Fruit fly (Drosophila melanogaster): ENCODE data around the gene Nbr.

Nbr gene

DNA sequence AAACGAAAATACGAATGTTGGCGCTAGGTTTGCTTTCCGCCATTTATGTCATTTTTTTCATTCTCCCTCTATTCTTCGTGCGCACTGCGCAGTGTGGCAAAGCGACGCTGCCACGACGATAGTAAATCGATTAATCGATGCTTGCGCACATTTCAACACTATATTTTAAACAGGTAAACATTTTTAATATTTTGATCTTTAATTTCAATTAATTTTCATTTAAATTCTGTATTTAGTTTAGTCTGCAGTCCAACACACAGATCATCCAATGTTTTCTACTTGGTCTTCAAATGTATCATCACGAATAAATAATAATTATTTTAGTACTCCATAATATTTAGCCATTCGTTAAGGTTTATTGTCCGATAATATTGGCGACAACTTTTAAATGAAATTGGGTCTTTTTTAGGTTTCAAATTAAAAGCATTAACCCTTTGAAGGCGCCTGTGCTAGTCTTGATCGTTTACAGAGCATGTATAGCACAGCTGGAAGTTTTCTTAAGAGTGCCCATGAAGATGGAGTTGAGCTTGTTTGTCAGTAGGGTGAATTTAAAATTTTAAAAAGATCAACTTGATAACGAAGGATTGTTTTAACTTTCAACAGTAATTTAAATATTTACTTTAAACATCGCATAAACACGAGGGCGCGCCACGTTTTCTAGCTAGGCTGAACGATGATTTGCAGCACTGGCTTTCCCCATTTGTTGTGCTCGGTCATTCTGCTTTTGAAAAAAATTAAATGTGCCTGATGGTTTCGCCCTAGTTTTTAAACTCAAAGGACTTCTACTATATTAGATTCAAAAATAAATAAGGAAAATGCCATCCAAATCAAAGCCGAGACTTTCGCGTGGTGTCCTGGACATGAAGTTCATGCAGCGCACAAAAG, 6.5 kb downstream of the Nbr start, which contains the start of the genes Mpp6 and E2f2 (continued):
- TF ChIP-seq CG32772 (GFP tag; IDR thresholded peaks at IDR 0.05) (peak; percentile 61), Doc2 (GFP tag; IDR thresholded peaks at IDR 0.05) (no peak), exex (tag; optimal IDR thresholded peaks at IDR 0.05) (no peak), HLH3B (GFP tag; IDR thresholded peaks at IDR 0.05) (no peak), hth (optimal IDR thresholded peaks at IDR 0.05) (no peak), sob (GFP tag; IDR thresholded peaks at IDR 0.05) (peak; percentile 86), Bdp1 (GFP tag; optimal IDR thresholded peaks at IDR 0.05) (no peak), sim (GFP tag; IDR thresholded peaks at IDR 0.05) (peak; percentile 34; the same call in 1 of the 2 replicates), ttk (GFP tag; IDR thresholded peaks at IDR 0.05) (no peak), CG16779 (GFP tag; IDR thresholded peaks at IDR 0.05) (peak; percentile 60; the same call in 1 of the 2 replicates), CG30403 (GFP tag; optimal IDR thresholded peaks at IDR 0.05) (peak; percentile 51), en (GFP tag; optimal IDR thresholded peaks at IDR 0.05) (no peak), CG10147 (GFP tag; optimal IDR thresholded peaks at IDR 0.05) (no peak), CG4820 (GFP tag; optimal IDR thresholded peaks at IDR 0.05) (no peak), ATbp (GFP tag; optimal IDR thresholded peaks at IDR 0.05) (no peak), CG9817 (tag; optimal IDR thresholded peaks at IDR 0.05) (peak; percentile 21), H2.0 (GFP tag; IDR thresholded peaks at IDR 0.05) (peak; percentile 15; the same call in 1 of the 2 replicates), CG9215 (GFP tag; IDR thresholded peaks at IDR 0.05) (no peak), CG7786 (GFP tag; optimal IDR thresholded peaks at IDR 0.05) (peak; percentile 24), CG18599 (GFP tag; optimal IDR thresholded peaks at IDR 0.05) (peak; percentile 50), CG6254 (GFP tag; optimal IDR thresholded peaks at IDR 0.05) (no peak), HLHmδ (GFP tag; optimal IDR thresholded peaks at IDR 0.05) (no peak), CG3847 (GFP tag; IDR thresholded peaks at IDR 0.05) (peak; percentile 82), D19A (tag; optimal IDR thresholded peaks at IDR 0.05) (no peak), CG6683 (GFP tag; optimal IDR thresholded peaks at IDR 0.05) (no peak), p53 (GFP tag; optimal IDR thresholded peaks at IDR 0.05) (no peak), Gsc (GFP tag; IDR thresholded peaks at IDR 0.05) (no peak), cwo (GFP tag; optimal IDR thresholded peaks at IDR 0.05) (no peak), fd96Cb (tag; optimal IDR thresholded peaks at IDR 0.05) (no peak), gsb-n (tag; optimal IDR thresholded peaks at IDR 0.05) (no peak), Asciz (GFP tag; optimal IDR thresholded peaks at IDR 0.05) (no peak), CG10462 (GFP tag; optimal IDR thresholded peaks at IDR 0.05) (no peak), ssp (GFP tag; IDR thresholded peaks at IDR 0.05) (no peak), CG18262 (tag; optimal IDR thresholded peaks at IDR 0.05) (no peak), Trl (optimal IDR thresholded peaks at IDR 0.05) (no peak), Trl (GFP tag; optimal IDR thresholded peaks at IDR 0.05) (no peak), D (optimal IDR thresholded peaks at IDR 0.05) (no peak), D (GFP tag; optimal IDR thresholded peaks at IDR 0.05) (no peak), corto (GFP tag; optimal IDR thresholded peaks at IDR 0.05) (no peak), lilli (GFP tag; optimal IDR thresholded peaks at IDR 0.05) (peak; percentile 9), wek (GFP tag; optimal IDR thresholded peaks at IDR 0.05) (no peak), kay (GFP tag; optimal IDR thresholded peaks at IDR 0.05) (no peak), chn (GFP tag; optimal IDR thresholded peaks at IDR 0.05) (no peak), Hmx (GFP tag; optimal IDR thresholded peaks at IDR 0.05) (no peak), YL-1 (GFP tag; optimal IDR thresholded peaks at IDR 0.05) (peak; percentile 68), Sry-δ (GFP tag; optimal IDR thresholded peaks at IDR 0.05) (peak; percentile 59), CG15479 (GFP tag; optimal IDR thresholded peaks at IDR 0.05) (no peak), lov (optimal IDR thresholded peaks at IDR 0.05) (no peak), lov (GFP tag; IDR thresholded peaks at IDR 0.05) (no peak), CG12236 (GFP tag; optimal IDR thresholded peaks at IDR 0.05) (no peak), CG17568 (GFP tag; optimal IDR thresholded peaks at IDR 0.05) (no peak)
